Worm (Caenorhabditis elegans): Measurements from ENCODE around the gene F39F10.3.
"Not testable (repeated sequence)": the region's sequence is repeated elsewhere in the genome, so short reads cannot be mapped to it uniquely, and the experiment has no call there.

Gene F39F10.3

ce11 chrX:16871355-16871754 lies 20.4 kb upstream of the F39F10.3 start:
- TF ChIP-seq flt-1 (GFP tag; IDR thresholded peaks at IDR 0.05) = no peak
- no peak for TF ChIP-seq ceh-13 (GFP tag; optimal IDR thresholded peaks at IDR 0.05)
- no peak for TF ChIP-seq hmbx-1 (tag; optimal IDR thresholded peaks at IDR 0.05)
- no peak for TF ChIP-seq ama-1 (optimal IDR thresholded peaks at IDR 0.05)
- TF ChIP-seq aly-1 (tag; optimal IDR thresholded peaks at IDR 0.05) = no peak
- no peak for TF ChIP-seq ets-7 (tag; optimal IDR thresholded peaks at IDR 0.05)
- no peak for TF ChIP-seq F13C5.2 (tag; optimal IDR thresholded peaks at IDR 0.05)
- no peak for TF ChIP-seq sea-1 (GFP tag; conservative IDR thresholded peaks at IDR 0.05)
- TF ChIP-seq hnd-1 (tag; optimal IDR thresholded peaks at IDR 0.05) = no peak

ce11 chrX:16872446-16872962 lies 19.3 kb upstream of the F39F10.3 start, which contains the start of gene T20F7.1:
Gene T20F7.1, plus strand, starts transcription at chrX:16872912.
- TF ChIP-seq ceh-36 (tag; optimal IDR thresholded peaks at IDR 0.05) (no peak), hmg-4 (GFP tag; optimal IDR thresholded peaks at IDR 0.05) (peak; percentile 19), scrt-1 (GFP tag; IDR thresholded peaks at IDR 0.05) (no peak), F13C5.2 (tag; optimal IDR thresholded peaks at IDR 0.05) (peak; percentile 47)

- TF ChIP-seq sea-1 (GFP tag; conservative IDR thresholded peaks at IDR 0.05) = no peak
- no peak for TF ChIP-seq flt-1 (GFP tag; IDR thresholded peaks at IDR 0.05)
- no peak for TF ChIP-seq F13C5.2 (tag; optimal IDR thresholded peaks at IDR 0.05)
- TF ChIP-seq hnd-1 (tag; optimal IDR thresholded peaks at IDR 0.05) = no peak
- no peak for TF ChIP-seq B0310.2 (tag; optimal IDR thresholded peaks at IDR 0.05)
- no peak for TF ChIP-seq ceh-13 (GFP tag; optimal IDR thresholded peaks at IDR 0.05)
- no peak for TF ChIP-seq scrt-1 (GFP tag; IDR thresholded peaks at IDR 0.05)
- TF ChIP-seq pes-1 (GFP tag; IDR thresholded peaks at IDR 0.05) = no peak
- no peak for TF ChIP-seq tra-4 (tag; optimal IDR thresholded peaks at IDR 0.05)
- TF ChIP-seq tbx-11 (GFP tag; IDR thresholded peaks at IDR 0.05) = no peak
- TF ChIP-seq ets-7 (tag; optimal IDR thresholded peaks at IDR 0.05) = no peak
- no peak for TF ChIP-seq hmg-4 (GFP tag; optimal IDR thresholded peaks at IDR 0.05)
- no peak for TF ChIP-seq hmbx-1 (tag; optimal IDR thresholded peaks at IDR 0.05)
- no peak for TF ChIP-seq aly-1 (tag; optimal IDR thresholded peaks at IDR 0.05)
- TF ChIP-seq ceh-36 (tag; optimal IDR thresholded peaks at IDR 0.05) = no peak
- TF ChIP-seq tbx-37 (GFP tag; conservative IDR thresholded peaks at IDR 0.05) = no peak
- TF ChIP-seq ama-1 (optimal IDR thresholded peaks at IDR 0.05) = no peak
Observed at ce11 chrX:16880426-16880825, 11.4 kb upstream of the F39F10.3 start, which contains the start of gene acs-9. Gene acs-9, minus strand, starts transcription at chrX:16880526.

ce11 chrX:16883426-16883825 lies 8.4 kb upstream of the F39F10.3 start, which contains the start of gene Y13C8A.1:
Gene Y13C8A.1, plus strand, starts transcription at chrX:16883726.
- not testable (repeated sequence) for TF ChIP-seq tbx-37 (GFP tag; conservative IDR thresholded peaks at IDR 0.05); hnd-1 (tag; optimal IDR thresholded peaks at IDR 0.05); tbx-11 (GFP tag; IDR thresholded peaks at IDR 0.05)

ce11 chrX:16884075-16884474 lies 7.7 kb upstream of the F39F10.3 start:
- TF ChIP-seq ceh-13 (GFP tag; optimal IDR thresholded peaks at IDR 0.05) = no peak

- no peak for TF ChIP-seq hmg-4 (GFP tag; optimal IDR thresholded peaks at IDR 0.05)
- TF ChIP-seq ets-7 (tag; optimal IDR thresholded peaks at IDR 0.05) = no peak
- TF ChIP-seq hmbx-1 (tag; optimal IDR thresholded peaks at IDR 0.05) = no peak
- no peak for TF ChIP-seq hnd-1 (tag; optimal IDR thresholded peaks at IDR 0.05)
- TF ChIP-seq tbx-37 (GFP tag; conservative IDR thresholded peaks at IDR 0.05) = no peak
- TF ChIP-seq ceh-13 (GFP tag; optimal IDR thresholded peaks at IDR 0.05) = no peak
- TF ChIP-seq tbx-11 (GFP tag; IDR thresholded peaks at IDR 0.05) = no peak
- TF ChIP-seq flt-1 (GFP tag; IDR thresholded peaks at IDR 0.05) = no peak
- no peak for TF ChIP-seq F13C5.2 (tag; optimal IDR thresholded peaks at IDR 0.05)
- TF ChIP-seq B0310.2 (tag; optimal IDR thresholded peaks at IDR 0.05) = no peak
- no peak for TF ChIP-seq ceh-36 (tag; optimal IDR thresholded peaks at IDR 0.05)
- no peak for TF ChIP-seq pes-1 (GFP tag; IDR thresholded peaks at IDR 0.05)
- TF ChIP-seq ama-1 (optimal IDR thresholded peaks at IDR 0.05) = no peak
Observed at ce11 chrX:16893767-16894166, 2.0 kb downstream of the F39F10.3 start.

ce11 chrX:16894577-16894976 lies 2.8 kb downstream of the F39F10.3 start, which contains the start of gene F39F10.2:
Gene F39F10.2, plus strand, starts transcription at chrX:16894877.
- TF ChIP-seq scrt-1 (GFP tag; IDR thresholded peaks at IDR 0.05) (no peak), pes-1 (GFP tag; IDR thresholded peaks at IDR 0.05) (no peak), ets-7 (tag; optimal IDR thresholded peaks at IDR 0.05) (no peak), aly-1 (tag; optimal IDR thresholded peaks at IDR 0.05) (no peak)

ce11 chrX:16902657-16903056 lies 10.9 kb downstream of the F39F10.3 start:
- TF ChIP-seq flt-1 (GFP tag; IDR thresholded peaks at IDR 0.05) = no peak
- TF ChIP-seq ama-1 (optimal IDR thresholded peaks at IDR 0.05) = no peak
- no peak for TF ChIP-seq scrt-1 (GFP tag; IDR thresholded peaks at IDR 0.05)
- TF ChIP-seq hmbx-1 (tag; optimal IDR thresholded peaks at IDR 0.05) = no peak
- TF ChIP-seq ets-7 (tag; optimal IDR thresholded peaks at IDR 0.05) = no peak
- no peak for TF ChIP-seq tbx-11 (GFP tag; IDR thresholded peaks at IDR 0.05)
- no peak for TF ChIP-seq aly-1 (tag; optimal IDR thresholded peaks at IDR 0.05)
- no peak for TF ChIP-seq sea-1 (GFP tag; conservative IDR thresholded peaks at IDR 0.05)
- no peak for TF ChIP-seq ceh-13 (GFP tag; optimal IDR thresholded peaks at IDR 0.05)
- TF ChIP-seq tra-4 (tag; optimal IDR thresholded peaks at IDR 0.05) = no peak
- no peak for TF ChIP-seq B0310.2 (tag; optimal IDR thresholded peaks at IDR 0.05)
- TF ChIP-seq tbx-37 (GFP tag; conservative IDR thresholded peaks at IDR 0.05) = no peak
- TF ChIP-seq pes-1 (GFP tag; IDR thresholded peaks at IDR 0.05) = no peak
- no peak for TF ChIP-seq hmg-4 (GFP tag; optimal IDR thresholded peaks at IDR 0.05)
- no peak for TF ChIP-seq ceh-36 (tag; optimal IDR thresholded peaks at IDR 0.05)
